Fruit fly (Drosophila melanogaster) whole organism: ENCODE results near the gene PolD2.

ENCODE experiments used
- CG8478 ChIP-seq: fragments of >200 bp; optimal IDR thresholded peaks from 2 replicates; lab custom pipeline; 2018; ENCODE audit warnings: inconsistent platforms
- Dll ChIP-seq: fragments of >200 bp; optimal IDR thresholded peaks from 2 replicates; lab custom pipeline; 2017
- pan ChIP-seq: fragments of >200 bp; optimal IDR thresholded peaks from 2 replicates; lab custom pipeline; 2017
- psq ChIP-seq: fragments of >200 bp; optimal IDR thresholded peaks from 2 replicates; lab custom pipeline; 2017
- usp ChIP-seq: fragments of >200 bp; optimal IDR thresholded peaks from 2 replicates; lab custom pipeline; 2017; ENCODE audit warnings: missing biosample characterization, missing genetic modification characterization, mixed read lengths

- no peak for TF ChIP-seq usp (GFP tag; lab: Kevin White, UChicago)
- no peak for TF ChIP-seq psq (lab: Kevin White, UChicago)
- peak; percentile 54 for TF ChIP-seq Dll
- TF ChIP-seq CG8478 (lab: Kevin White, UChicago): no peak
- no peak for TF ChIP-seq pan (lab: Kevin White, UChicago)
Measured at dm6 chr3L:1798649-1799048, 23.2 kb downstream of the PolD2 start, which contains the start of gene Patj.
